Worm (Caenorhabditis elegans) whole organism, midembryonic: ENCODE measurements around the gene K05F1.8.

Source experiments
- cog-1 ChIP-seq: sonication (generic microtip); optimal IDR thresholded peaks from 2 replicates; lab custom pipeline; 2016; ENCODE audit warnings: missing genetic modification characterization, missing compliant biosample characterization
- flt-1 ChIP-seq: fragments of 200-800 bp; sonication (Bioruptor generic); IDR thresholded peaks from 2 replicates; pipeline ENCODE4 v1.3.6; 2022; ENCODE audit warnings: missing genetic modification characterization, missing compliant biosample characterization
- klf-2 ChIP-seq: fragments of 200-800 bp; sonication (Bioruptor generic); conservative IDR thresholded peaks from 2 replicates; pipeline ENCODE4 v1.3.6; 2022; ENCODE audit warnings: missing genetic modification reagents, missing genetic modification characterization, missing compliant biosample characterization
- med-1 ChIP-seq: sonication (generic microtip); optimal IDR thresholded peaks from 2 replicates; lab custom pipeline; 2017; ENCODE audit warnings: missing genetic modification characterization, mild to moderate bottlenecking, missing compliant biosample characterization, antibody characterized with exemption, missing genetic modification reagents; ENCODE audit not compliant: insufficient read depth
- ref-1 ChIP-seq: fragments of 200-800 bp; sonication (Bioruptor generic); conservative IDR thresholded peaks from 2 replicates; pipeline ENCODE4 v1.3.6; 2022; ENCODE audit warnings: missing genetic modification reagents, missing genetic modification characterization, missing compliant biosample characterization
- tab-1 ChIP-seq: fragments of 200-800 bp; sonication (Bioruptor generic); IDR thresholded peaks from 2 replicates; pipeline ENCODE4 v1.3.6; 2022; ENCODE audit warnings: missing genetic modification characterization, missing compliant biosample characterization

- no peak for TF ChIP-seq flt-1 (GFP tag; lab: Robert Waterston, UW)
- no peak for TF ChIP-seq ref-1
- TF ChIP-seq cog-1 (tag; lab: Kevin White, UChicago) = no peak
- TF ChIP-seq klf-2 (GFP tag; lab: Robert Waterston, UW) = no peak
- no peak for TF ChIP-seq med-1 (GFP tag; lab: Kevin White, UChicago)
- TF ChIP-seq tab-1 (GFP tag; lab: Robert Waterston, UW) = no peak
These were observed 39.0 kb upstream of the K05F1.8 start, which contains the start of gene ZK1248.15 for ce11 chrII:5838453-5838852.
